Worm (Caenorhabditis elegans) whole organism, L2 larva: Measurements from ENCODE around the gene cul-5.

Experiments
- ZK546.5 ChIP-seq: sonication (generic microtip); optimal IDR thresholded peaks from 2 replicates; lab custom pipeline; 2017; ENCODE audit warnings: missing biosample characterization, missing genetic modification characterization
- ceh-82 ChIP-seq: fragments of 150-350 bp; optimal IDR thresholded peaks from 2 replicates; lab custom pipeline; 2014; ENCODE audit warnings: missing biosample characterization, missing genetic modification characterization
- egl-27 ChIP-seq: sonication (generic microtip); optimal IDR thresholded peaks from 3 replicates; lab custom pipeline; 2017; ENCODE audit warnings: missing biosample characterization, missing genetic modification reagents, missing genetic modification characterization
- lsy-2 ChIP-seq, 2 experiments: fragments of 150-350 bp in 1 of 2; sonication (generic microtip) in 1 of 2; optimal IDR thresholded peaks; 2 replicates each; lab custom pipeline; 2014 to 2017; ENCODE audit warnings: missing biosample characterization in 2 of 2, missing genetic modification characterization in 2 of 2
- mab-5 ChIP-seq: fragments of 150-350 bp; optimal IDR thresholded peaks from 2 replicates; lab custom pipeline; 2014; ENCODE audit warnings: missing biosample characterization, missing genetic modification characterization
- nhr-10 ChIP-seq: sonication (generic microtip); optimal IDR thresholded peaks from 2 replicates; lab custom pipeline; 2017; ENCODE audit warnings: missing biosample characterization, missing genetic modification characterization
- nhr-12 ChIP-seq: fragments of 150-350 bp; optimal IDR thresholded peaks from 2 replicates; lab custom pipeline; 2014; ENCODE audit warnings: missing biosample characterization, missing genetic modification characterization
- nhr-129 ChIP-seq: fragments of 150-350 bp; optimal IDR thresholded peaks from 2 replicates; lab custom pipeline; 2014; ENCODE audit warnings: missing biosample characterization, missing genetic modification characterization
- nhr-237 ChIP-seq: fragments of 150-350 bp; optimal IDR thresholded peaks from 2 replicates; lab custom pipeline; 2014; ENCODE audit warnings: missing biosample characterization, missing genetic modification characterization
- peb-1 ChIP-seq: fragments of 150-350 bp; optimal IDR thresholded peaks from 2 replicates; lab custom pipeline; 2014; ENCODE audit warnings: missing biosample characterization, missing genetic modification characterization
- snpc-4 ChIP-seq: fragments of 150-350 bp; optimal IDR thresholded peaks from 2 replicates; lab custom pipeline; 2014; ENCODE audit warnings: missing biosample characterization, missing genetic modification characterization
- ztf-11 ChIP-seq: sonication (generic microtip); optimal IDR thresholded peaks from 2 replicates; lab custom pipeline; 2017; ENCODE audit warnings: missing biosample characterization, missing genetic modification characterization
- ztf-4 ChIP-seq: fragments of 150-350 bp; optimal IDR thresholded peaks from 2 replicates; lab custom pipeline; 2014; ENCODE audit warnings: missing biosample characterization, missing genetic modification characterization

DNA sequence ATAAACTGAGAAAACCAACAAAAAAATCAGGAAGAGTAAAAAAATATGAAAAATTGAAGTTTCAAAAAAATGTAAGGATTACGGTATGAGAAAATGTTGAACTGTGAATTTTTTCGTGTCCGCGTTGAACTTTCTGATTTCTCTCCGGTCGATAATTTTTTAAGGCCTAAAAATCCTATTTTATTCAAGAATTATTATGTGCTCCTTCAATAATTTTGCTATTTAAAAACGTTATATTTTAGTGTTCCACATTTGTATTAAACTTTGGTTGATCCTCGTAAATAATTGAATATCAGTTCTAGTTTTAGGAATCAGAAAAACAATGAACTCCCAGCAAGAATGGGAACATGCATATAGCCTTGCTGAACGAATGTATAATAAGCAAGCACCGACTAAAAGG is 33.3 kb downstream of the cul-5 start, which contains the start of gene hpo-40:
- TF ChIP-seq peb-1 (tag; lab: Kevin White, UChicago) (no peak), ZK546.5 (no peak), nhr-12 (tag; lab: Kevin White, UChicago) (no peak), snpc-4 (tag; lab: Kevin White, UChicago) (no peak), mab-5 (tag; lab: Kevin White, UChicago) (no peak), nhr-237 (tag; lab: Kevin White, UChicago) (no peak), ztf-11 (tag; lab: Kevin White, UChicago) (no peak), nhr-129 (tag; lab: Kevin White, UChicago) (no peak), ztf-4 (tag; lab: Kevin White, UChicago) (no peak), ceh-82 (tag; lab: Kevin White, UChicago) (no peak), lsy-2 (tag; optimal IDR thresholded peaks at IDR 0.05; lab: Kevin White, UChicago) (no peak), nhr-10 (tag; lab: Kevin White, UChicago) (no peak), egl-27 (no peak)
